Fruit fly (Drosophila melanogaster): Measurements from ENCODE around the gene CG13028.

CG13028 gene

DNA sequence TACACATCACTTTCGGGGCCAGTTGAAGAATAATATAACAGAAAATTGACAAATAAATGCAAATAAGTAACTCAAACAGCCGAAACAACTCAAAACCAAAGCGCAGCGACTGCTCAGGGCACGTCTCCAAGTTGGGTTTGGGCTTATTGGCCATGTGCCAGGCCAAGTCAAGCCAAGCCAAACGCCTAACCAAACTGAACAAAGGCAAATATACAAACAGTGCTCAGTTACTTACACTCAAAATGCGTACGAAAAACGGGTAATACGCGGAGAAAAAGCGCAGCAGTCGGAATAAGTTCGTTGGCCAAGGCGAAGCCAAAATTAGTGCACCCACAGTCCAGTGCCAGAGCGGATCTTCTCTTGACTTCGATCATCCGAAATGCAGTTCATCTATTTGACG lies at the start of gene CG13028:
Gene CG13028 (plus strand): TSS at position 301 of the 400 bp plus-strand sequence.
- no peak for TF ChIP-seq Myc (optimal IDR thresholded peaks at IDR 0.05)
- TF ChIP-seq insv (optimal IDR thresholded peaks at IDR 0.05): no peak
- TF ChIP-seq h (optimal IDR thresholded peaks at IDR 0.05): no peak
- no peak for TF ChIP-seq Sin3A (optimal IDR thresholded peaks at IDR 0.05)
- TF ChIP-seq ttk (optimal IDR thresholded peaks at IDR 0.05): no peak
- no peak for TF ChIP-seq psq (optimal IDR thresholded peaks at IDR 0.05)

DNA sequence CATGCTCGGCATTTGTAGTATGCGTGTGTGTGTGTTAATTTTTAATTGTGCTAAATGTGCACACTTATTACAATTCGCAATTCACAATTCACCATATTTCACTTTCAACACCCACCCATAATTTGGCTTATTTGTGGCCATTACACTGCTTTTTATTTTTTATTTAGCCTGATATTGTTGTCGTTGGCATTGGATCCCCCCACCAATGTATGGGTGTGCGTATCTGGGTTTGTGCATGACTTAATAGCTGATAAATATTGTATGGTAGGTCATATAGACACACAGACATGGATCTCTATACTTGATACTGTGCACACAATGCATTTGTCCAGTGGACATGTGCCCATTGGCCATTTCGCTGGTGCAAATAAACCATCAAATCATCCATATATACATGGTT lies 49.4 kb upstream of the CG13028 start:
- TF ChIP-seq Myc (optimal IDR thresholded peaks at IDR 0.05) (no peak), psq (optimal IDR thresholded peaks at IDR 0.05) (no peak), h (optimal IDR thresholded peaks at IDR 0.05) (no peak), insv (optimal IDR thresholded peaks at IDR 0.05) (no peak), ttk (optimal IDR thresholded peaks at IDR 0.05) (no peak), Sin3A (optimal IDR thresholded peaks at IDR 0.05) (no peak)

DNA sequence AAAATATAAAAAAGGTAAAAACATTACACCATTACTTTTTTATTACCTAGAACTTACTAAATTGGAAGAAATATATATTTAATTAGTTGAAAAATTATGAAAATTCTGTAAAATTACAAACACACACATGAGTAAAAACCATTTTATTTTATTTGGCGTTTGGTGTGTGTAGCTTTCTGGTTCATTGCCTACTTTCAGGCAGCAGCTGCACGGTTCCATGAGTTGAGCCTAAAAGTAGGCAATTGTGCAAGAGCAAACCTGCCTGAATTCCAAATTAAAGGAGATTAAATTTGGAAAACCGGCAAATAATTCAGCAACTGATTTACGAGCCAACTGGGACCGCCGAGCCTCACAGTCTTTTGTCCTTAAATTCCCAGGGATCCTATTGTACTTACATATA lies 47.6 kb upstream of the CG13028 start:
- TF ChIP-seq Myc (optimal IDR thresholded peaks at IDR 0.05) (no peak), h (optimal IDR thresholded peaks at IDR 0.05) (no peak), ttk (optimal IDR thresholded peaks at IDR 0.05) (no peak), Sin3A (optimal IDR thresholded peaks at IDR 0.05) (no peak), insv (optimal IDR thresholded peaks at IDR 0.05) (no peak), psq (optimal IDR thresholded peaks at IDR 0.05) (no peak)

DNA sequence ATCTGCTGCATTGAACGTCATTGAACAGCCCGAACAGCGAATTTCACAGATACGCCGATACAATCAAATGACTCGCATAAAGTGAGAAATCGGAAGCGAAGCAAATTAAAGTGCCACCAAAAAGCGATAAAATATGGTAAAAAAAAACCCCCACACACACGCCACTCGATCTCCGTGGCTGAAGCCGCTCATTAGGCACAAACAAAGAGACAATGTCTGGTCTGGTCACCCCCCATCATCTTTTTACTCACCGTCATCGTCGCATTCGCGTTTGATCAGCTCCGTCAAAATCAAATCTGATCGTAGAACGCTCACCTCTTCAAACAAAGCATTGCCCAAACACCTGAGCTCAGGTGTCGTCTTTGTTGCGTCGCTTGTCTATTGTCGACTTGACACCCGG lies 47.1 kb upstream of the CG13028 start:
- TF ChIP-seq ttk (optimal IDR thresholded peaks at IDR 0.05) (no peak), insv (optimal IDR thresholded peaks at IDR 0.05) (no peak), psq (optimal IDR thresholded peaks at IDR 0.05) (no peak), Myc (optimal IDR thresholded peaks at IDR 0.05) (no peak), h (optimal IDR thresholded peaks at IDR 0.05) (no peak)

DNA sequence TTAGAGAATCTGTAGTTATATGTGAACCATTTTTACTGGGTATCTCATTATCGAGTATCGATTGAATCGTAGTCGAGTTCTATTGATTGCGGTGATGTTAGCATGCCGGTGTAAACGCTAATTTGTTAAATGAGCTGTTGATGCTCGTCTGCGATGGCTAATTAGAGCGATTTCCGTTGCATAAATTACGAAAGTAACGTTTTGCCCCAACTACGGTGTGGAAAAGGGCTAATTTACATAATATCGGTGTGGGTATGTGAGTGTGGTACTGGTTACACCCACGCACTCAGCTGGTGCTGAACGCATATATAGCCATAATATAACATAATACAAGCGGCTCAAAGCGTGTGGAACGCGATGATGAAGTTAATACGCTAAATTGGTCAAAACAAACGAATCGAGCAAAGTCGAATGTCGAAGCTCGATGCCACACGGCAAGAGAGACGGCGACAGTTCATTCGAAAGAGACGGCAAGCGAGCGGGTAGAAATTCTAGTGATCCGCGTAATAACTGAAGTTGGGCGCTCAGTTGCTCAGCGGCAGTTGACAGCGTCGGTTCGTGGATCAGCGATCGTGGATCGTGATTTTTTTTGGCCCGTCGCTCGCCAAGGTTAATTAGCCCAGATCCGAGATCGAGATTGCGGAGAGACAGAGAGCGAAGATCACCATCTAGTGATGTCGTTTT lies 46.1 kb upstream of the CG13028 start, which contains the start of gene CG32170:
Gene CG32170 (plus strand): TSS at position 525 of the 684 bp plus-strand sequence.
- TF ChIP-seq ttk (optimal IDR thresholded peaks at IDR 0.05) (no peak), psq (optimal IDR thresholded peaks at IDR 0.05) (no peak), Myc (optimal IDR thresholded peaks at IDR 0.05) (no peak), Sin3A (optimal IDR thresholded peaks at IDR 0.05) (no peak), insv (optimal IDR thresholded peaks at IDR 0.05) (no peak), h (optimal IDR thresholded peaks at IDR 0.05) (no peak)

DNA sequence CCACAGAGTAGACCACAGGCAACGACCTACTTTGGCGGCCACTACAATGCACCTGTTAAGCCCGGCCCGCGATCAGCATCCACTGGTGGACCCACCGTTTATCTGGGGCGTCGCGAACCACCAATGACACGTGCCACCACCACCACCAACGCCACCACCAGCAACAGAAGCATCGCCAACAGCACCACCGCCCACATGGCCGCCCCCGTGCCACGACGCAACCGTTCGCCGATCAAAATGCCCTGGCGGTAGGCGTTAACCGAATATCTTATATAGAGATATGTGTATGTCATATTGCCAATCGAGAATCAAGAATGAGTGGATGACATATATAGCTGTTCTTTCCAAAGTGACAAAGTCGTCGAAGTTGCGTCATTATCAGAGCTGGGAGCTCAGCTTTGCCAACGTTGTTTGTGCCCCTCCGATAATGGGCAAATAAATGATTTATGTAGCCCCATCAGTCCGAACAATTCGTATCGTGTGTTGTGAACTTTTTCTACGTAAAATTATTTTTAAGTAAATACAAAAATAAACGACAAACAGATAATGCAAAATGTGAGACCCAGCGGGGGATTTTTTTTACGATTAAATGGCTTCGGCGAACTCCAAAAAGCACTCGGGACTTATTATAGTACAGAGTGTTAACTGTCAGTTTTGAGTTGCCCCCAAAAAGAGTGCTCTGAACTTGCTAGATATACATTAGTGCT lies 44.1 kb upstream of the CG13028 start:
- TF ChIP-seq h (optimal IDR thresholded peaks at IDR 0.05): no peak
- no peak for TF ChIP-seq psq (optimal IDR thresholded peaks at IDR 0.05)
- TF ChIP-seq ttk (optimal IDR thresholded peaks at IDR 0.05): no peak
- no peak for TF ChIP-seq Myc (optimal IDR thresholded peaks at IDR 0.05)
- TF ChIP-seq insv (optimal IDR thresholded peaks at IDR 0.05): no peak

DNA sequence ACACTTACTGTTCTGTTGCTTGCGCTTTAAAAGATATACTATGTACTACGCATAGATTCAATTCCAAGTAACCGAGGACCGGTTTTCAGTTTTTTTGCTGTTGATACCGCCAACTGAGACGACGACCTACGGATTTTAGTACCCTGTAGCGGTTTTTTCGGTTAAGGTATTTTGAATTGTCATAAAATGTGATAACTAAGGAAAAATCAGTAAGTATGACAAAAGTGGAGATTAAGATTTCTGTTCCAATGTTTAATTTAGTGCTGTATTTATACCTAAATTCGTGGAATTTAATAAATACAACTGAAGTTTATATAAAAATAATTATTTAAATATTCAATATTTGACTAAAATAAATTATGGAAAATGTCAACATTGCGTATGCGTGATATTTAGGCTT lies 42.0 kb upstream of the CG13028 start:
- TF ChIP-seq ttk (optimal IDR thresholded peaks at IDR 0.05) (no peak), psq (optimal IDR thresholded peaks at IDR 0.05) (no peak), Myc (optimal IDR thresholded peaks at IDR 0.05) (no peak), insv (optimal IDR thresholded peaks at IDR 0.05) (no peak), Sin3A (optimal IDR thresholded peaks at IDR 0.05) (no peak), h (optimal IDR thresholded peaks at IDR 0.05) (no peak)

DNA sequence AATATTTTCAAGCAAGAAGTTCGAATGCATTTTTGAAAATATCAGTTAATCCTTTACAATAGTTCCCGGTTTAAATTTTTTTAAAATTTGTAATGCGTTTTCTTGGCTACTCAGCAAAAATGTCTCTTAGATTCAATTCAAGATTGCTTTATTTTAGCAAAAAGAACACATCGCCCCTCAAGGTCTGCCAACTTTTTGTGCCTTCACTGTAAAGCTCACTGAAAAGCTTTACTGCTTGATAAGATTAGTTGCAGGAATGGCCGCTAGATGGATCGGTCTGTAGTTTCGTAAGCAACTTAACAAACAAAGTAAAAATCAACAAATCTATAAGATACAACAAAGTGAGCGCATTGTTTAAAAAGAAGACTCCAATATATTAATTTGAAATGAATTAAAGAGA lies 39.0 kb upstream of the CG13028 start:
- TF ChIP-seq ttk (optimal IDR thresholded peaks at IDR 0.05): no peak
- TF ChIP-seq psq (optimal IDR thresholded peaks at IDR 0.05): no peak
- no peak for TF ChIP-seq insv (optimal IDR thresholded peaks at IDR 0.05)
- TF ChIP-seq h (optimal IDR thresholded peaks at IDR 0.05): no peak
- TF ChIP-seq Myc (optimal IDR thresholded peaks at IDR 0.05): no peak
- TF ChIP-seq Sin3A (optimal IDR thresholded peaks at IDR 0.05): no peak

DNA sequence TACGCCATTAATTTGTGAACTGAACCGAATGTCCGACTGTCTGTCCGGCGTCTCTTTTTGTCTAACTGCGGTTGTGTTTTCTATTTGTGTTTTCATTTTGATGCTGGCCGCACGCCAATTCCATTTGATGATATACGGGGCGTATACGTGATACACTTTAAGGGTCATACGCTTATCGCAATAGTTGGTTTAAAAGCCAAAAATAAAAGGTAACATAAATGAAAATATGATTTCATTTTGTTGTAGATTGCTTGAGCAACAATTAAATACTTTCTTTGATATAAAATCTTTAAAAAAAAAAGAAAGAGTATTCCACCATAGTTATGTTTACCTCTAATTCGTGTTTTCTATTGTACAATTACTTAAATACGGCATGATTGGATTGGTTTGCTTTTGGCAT lies 38.0 kb upstream of the CG13028 start:
- TF ChIP-seq ttk (optimal IDR thresholded peaks at IDR 0.05) (no peak), psq (optimal IDR thresholded peaks at IDR 0.05) (no peak), Sin3A (optimal IDR thresholded peaks at IDR 0.05) (no peak), insv (optimal IDR thresholded peaks at IDR 0.05) (no peak), Myc (optimal IDR thresholded peaks at IDR 0.05) (no peak), h (optimal IDR thresholded peaks at IDR 0.05) (no peak)

DNA sequence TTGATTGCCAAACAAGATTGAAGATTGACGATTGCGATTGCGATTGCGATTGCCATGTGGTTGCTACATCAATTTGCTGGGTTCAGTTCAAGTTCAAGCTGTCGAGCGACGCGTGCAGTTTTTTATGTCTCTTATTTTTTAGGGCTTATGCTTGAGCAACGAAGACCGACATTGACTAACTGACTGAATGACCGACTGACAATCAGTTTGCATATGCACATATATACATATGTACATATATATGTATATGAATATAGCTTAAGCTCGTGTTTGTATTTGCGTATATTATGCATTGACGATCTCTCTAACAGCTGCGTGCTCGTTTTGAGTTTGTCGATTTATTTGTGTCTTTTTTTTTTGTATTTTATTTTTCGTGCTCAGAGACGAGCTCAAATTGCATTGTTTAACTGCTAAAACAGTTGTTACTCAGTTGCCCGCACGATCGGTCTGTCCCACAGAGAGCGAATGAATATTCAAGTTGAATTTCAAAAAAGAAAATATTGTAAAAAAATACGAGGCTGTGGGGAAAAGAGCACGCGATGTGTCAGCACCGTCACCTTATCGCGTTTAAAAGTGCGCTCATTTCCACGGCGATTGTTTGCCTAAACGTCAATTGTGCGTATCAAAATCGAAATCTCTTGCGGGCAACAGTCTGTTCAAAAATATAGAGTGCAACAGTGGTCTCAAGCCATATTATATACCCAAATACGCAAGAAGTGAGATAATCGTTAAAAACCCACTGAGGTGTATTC lies 36.7 kb upstream of the CG13028 start:
- TF ChIP-seq h (optimal IDR thresholded peaks at IDR 0.05) (no peak), psq (optimal IDR thresholded peaks at IDR 0.05) (no peak), ttk (optimal IDR thresholded peaks at IDR 0.05) (no peak), Sin3A (optimal IDR thresholded peaks at IDR 0.05) (no peak), insv (optimal IDR thresholded peaks at IDR 0.05) (no peak), Myc (optimal IDR thresholded peaks at IDR 0.05) (no peak)

DNA sequence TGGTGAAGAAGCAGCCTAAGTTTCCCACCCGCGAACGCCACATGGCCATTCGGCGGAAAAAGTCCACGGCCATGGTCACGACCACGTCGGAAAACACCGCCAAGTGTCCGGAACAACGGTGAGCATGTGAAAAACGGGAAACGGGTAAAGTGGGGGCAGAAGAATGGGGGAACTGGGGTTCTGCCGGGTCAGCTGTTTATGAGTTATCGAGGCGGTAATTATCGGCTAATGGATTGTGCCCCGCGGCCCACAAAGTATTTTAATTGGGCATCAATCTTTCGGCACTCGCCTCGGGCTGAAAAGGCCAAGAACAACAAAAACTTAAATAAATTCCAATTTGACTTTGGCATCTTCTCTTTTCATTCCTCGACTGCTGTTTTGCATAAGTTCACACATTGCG lies 35.8 kb upstream of the CG13028 start:
- no peak for TF ChIP-seq insv (optimal IDR thresholded peaks at IDR 0.05)

DNA sequence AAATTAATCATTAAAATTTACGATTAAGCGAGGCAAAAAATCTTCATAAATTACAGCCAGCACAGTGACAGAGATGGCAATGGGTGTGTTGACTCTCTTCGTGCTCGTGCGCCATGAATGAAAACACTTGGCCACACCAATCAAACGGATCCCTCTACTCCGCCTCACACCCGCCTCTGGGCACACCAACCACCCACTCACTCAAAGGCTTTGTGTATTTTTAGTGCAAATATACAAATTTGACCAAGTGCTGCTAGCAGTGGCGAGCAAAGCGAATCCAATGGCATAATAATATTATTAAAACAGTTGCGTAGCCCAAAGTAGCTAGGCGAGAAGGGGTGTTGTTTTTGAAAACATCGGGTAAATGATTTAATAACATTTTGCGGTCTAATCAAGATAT lies 33.5 kb upstream of the CG13028 start:
- TF ChIP-seq h (optimal IDR thresholded peaks at IDR 0.05) (no peak), ttk (optimal IDR thresholded peaks at IDR 0.05) (no peak), psq (optimal IDR thresholded peaks at IDR 0.05) (no peak), insv (optimal IDR thresholded peaks at IDR 0.05) (no peak), Sin3A (optimal IDR thresholded peaks at IDR 0.05) (no peak), Myc (optimal IDR thresholded peaks at IDR 0.05) (no peak)

Measured in Kc167 (cell line).